Fruit fly (Drosophila melanogaster) whole organism, embryonic: ENCODE results near the gene CG44139.

Source experiments
- B-H2 ChIP-seq: fragments of 200-800 bp; sonication (Bioruptor generic); optimal IDR thresholded peaks from 2 replicates; lab custom pipeline; 2018; ENCODE audit warnings: missing biosample characterization, mild to moderate bottlenecking, missing genetic modification characterization
- CG13123 ChIP-seq: fragments of 200-800 bp; sonication (Bioruptor generic); optimal IDR thresholded peaks from 2 replicates; lab custom pipeline; 2016; ENCODE audit warnings: missing biosample characterization, missing genetic modification characterization
- CG15479 ChIP-seq: fragments of 200-800 bp; sonication (Bioruptor generic); optimal IDR thresholded peaks from 3 replicates; lab custom pipeline; 2019; ENCODE audit warnings: missing biosample characterization, mild to moderate bottlenecking, missing genetic modification characterization, moderate library complexity
- CG15696 ChIP-seq: fragments of 200-800 bp; sonication (Bioruptor generic); optimal IDR thresholded peaks from 2 replicates; lab custom pipeline; 2019; ENCODE audit warnings: missing biosample characterization, mild to moderate bottlenecking, missing genetic modification characterization, moderate library complexity
- CG17186 ChIP-seq: fragments of 200-800 bp; sonication (Bioruptor generic); optimal IDR thresholded peaks from 3 replicates; lab custom pipeline; 2017; ENCODE audit warnings: missing biosample characterization, missing genetic modification reagents, missing genetic modification characterization
- CG17912 ChIP-seq: fragments of 200-800 bp; sonication (Bioruptor generic); optimal IDR thresholded peaks from 2 replicates; lab custom pipeline; 2018; ENCODE audit warnings: missing biosample characterization, mild to moderate bottlenecking, missing genetic modification characterization
- CG30020 ChIP-seq: fragments of 200-800 bp; optimal IDR thresholded peaks from 2 replicates; lab custom pipeline; 2019; ENCODE audit warnings: missing biosample characterization, mild to moderate bottlenecking, missing genetic modification characterization, moderate library complexity
- CG3281 ChIP-seq: fragments of 200-800 bp; sonication (Bioruptor generic); optimal IDR thresholded peaks from 3 replicates; lab custom pipeline; 2017; ENCODE audit warnings: missing biosample characterization, mild to moderate bottlenecking, missing genetic modification characterization
- CG4328 ChIP-seq: fragments of 200-800 bp; sonication (Bioruptor generic); optimal IDR thresholded peaks from 3 replicates; lab custom pipeline; 2017; ENCODE audit warnings: missing biosample characterization, missing genetic modification reagents, missing genetic modification characterization
- CG6765 ChIP-seq: fragments of 200-800 bp; sonication (Bioruptor generic); optimal IDR thresholded peaks from 3 replicates; lab custom pipeline; 2017; ENCODE audit warnings: missing biosample characterization, mild to moderate bottlenecking, missing genetic modification characterization
- CG7271 ChIP-seq: fragments of 200-800 bp; sonication (Bioruptor generic); optimal IDR thresholded peaks from 2 replicates; lab custom pipeline; 2018; ENCODE audit warnings: missing biosample characterization, mild to moderate bottlenecking, missing genetic modification characterization, moderate library complexity
- CG9817 ChIP-seq: fragments of 200-800 bp; sonication (Bioruptor generic); optimal IDR thresholded peaks from 2 replicates; lab custom pipeline; 2018; ENCODE audit warnings: missing biosample characterization, mild to moderate bottlenecking, missing genetic modification characterization, moderate library complexity
- CG9876 ChIP-seq: fragments of 200-800 bp; sonication (Bioruptor generic); optimal IDR thresholded peaks from 2 replicates; lab custom pipeline; 2016; ENCODE audit warnings: missing biosample characterization, missing genetic modification characterization
- CHES-1-like ChIP-seq: fragments of 200-800 bp; sonication (Bioruptor generic); optimal IDR thresholded peaks from 2 replicates; lab custom pipeline; 2016; ENCODE audit warnings: missing biosample characterization, missing genetic modification characterization
- CTCF ChIP-seq: fragments of 200-800 bp; sonication (Bioruptor generic); optimal IDR thresholded peaks from 2 replicates; lab custom pipeline; 2017; ENCODE audit warnings: missing biosample characterization, mild to moderate bottlenecking, missing genetic modification characterization, moderate library complexity
- Deaf1 ChIP-seq: fragments of 200-800 bp; optimal IDR thresholded peaks from 3 replicates; lab custom pipeline; 2019; ENCODE audit warnings: missing biosample characterization, mild to moderate bottlenecking, missing genetic modification characterization, moderate library complexity
- Dfd ChIP-seq, 2 experiments: fragments of >200 bp; optimal IDR thresholded peaks; 2 replicates each; lab custom pipeline; 2017; ENCODE audit warnings: missing biosample characterization in 2 of 2, missing genetic modification characterization in 2 of 2
- Dip3 ChIP-seq: fragments of 200-800 bp; sonication (Bioruptor generic); optimal IDR thresholded peaks from 3 replicates; lab custom pipeline; 2016; ENCODE audit warnings: missing biosample characterization, missing genetic modification characterization
- Fer1 ChIP-seq: fragments of 200-800 bp; sonication (Bioruptor generic); optimal IDR thresholded peaks from 2 replicates; lab custom pipeline; 2017; ENCODE audit warnings: missing biosample characterization, mild to moderate bottlenecking, missing genetic modification characterization
- Fer3 ChIP-seq: fragments of 200-800 bp; sonication (Bioruptor generic); optimal IDR thresholded peaks from 2 replicates; lab custom pipeline; 2018; ENCODE audit warnings: missing biosample characterization, mild to moderate bottlenecking, missing genetic modification characterization, moderate library complexity
- Hr3 ChIP-seq: fragments of 200-800 bp; sonication (Bioruptor generic); optimal IDR thresholded peaks from 3 replicates; lab custom pipeline; 2016; ENCODE audit warnings: missing biosample characterization, missing genetic modification characterization
- Lhr ChIP-seq: fragments of 200-800 bp; sonication (Bioruptor generic); optimal IDR thresholded peaks from 3 replicates; lab custom pipeline; 2017; ENCODE audit warnings: mild to moderate bottlenecking, missing biosample characterization, missing genetic modification reagents, missing genetic modification characterization
- MTF-1 ChIP-seq: fragments of 200-800 bp; sonication (Bioruptor generic); optimal IDR thresholded peaks from 2 replicates; lab custom pipeline; 2018; ENCODE audit warnings: missing biosample characterization, mild to moderate bottlenecking, missing genetic modification characterization, borderline replicate concordance
- NFAT ChIP-seq: fragments of 200-800 bp; sonication (Bioruptor generic); IDR thresholded peaks from 2 replicates; pipeline ENCODE4 v1.3.6; 2022; ENCODE audit warnings: missing biosample characterization, missing genetic modification characterization
- TFAM ChIP-seq: fragments of 200-800 bp; sonication (Bioruptor generic); optimal IDR thresholded peaks from 2 replicates; lab custom pipeline; 2017; ENCODE audit warnings: missing biosample characterization, missing genetic modification characterization, inconsistent platforms
- al ChIP-seq: fragments of 200-800 bp; sonication (Bioruptor generic); IDR thresholded peaks from 2 replicates; pipeline ENCODE4 v1.3.6; 2022; ENCODE audit warnings: missing biosample characterization, missing genetic modification characterization
- cad ChIP-seq: fragments of >200 bp; optimal IDR thresholded peaks from 2 replicates; lab custom pipeline; 2017; ENCODE audit warnings: missing biosample characterization, missing genetic modification characterization
- cato ChIP-seq: fragments of 200-800 bp; sonication (Bioruptor generic); optimal IDR thresholded peaks from 2 replicates; lab custom pipeline; 2016; ENCODE audit warnings: missing biosample characterization, missing genetic modification characterization, borderline replicate concordance
- chn ChIP-seq: fragments of 200-800 bp; sonication (Bioruptor generic); optimal IDR thresholded peaks from 2 replicates; lab custom pipeline; 2016; ENCODE audit warnings: missing biosample characterization, missing genetic modification characterization
- crol ChIP-seq: fragments of 200-800 bp; sonication (Bioruptor generic); IDR thresholded peaks from 2 replicates; pipeline ENCODE4 v1.3.6; 2022; ENCODE audit warnings: missing biosample characterization, missing genetic modification characterization
- fu2 ChIP-seq: fragments of 200-800 bp; sonication (Bioruptor generic); optimal IDR thresholded peaks from 2 replicates; lab custom pipeline; 2016; ENCODE audit warnings: missing biosample characterization, missing genetic modification characterization
- gce ChIP-seq: fragments of 200-800 bp; sonication (Bioruptor generic); IDR thresholded peaks from 3 replicates; pipeline ENCODE4 v1.3.6; 2022; ENCODE audit warnings: missing biosample characterization, missing genetic modification characterization
- gro ChIP-seq: fragments of 200-800 bp; sonication (Bioruptor generic); optimal IDR thresholded peaks from 2 replicates; lab custom pipeline; 2016; ENCODE audit warnings: missing biosample characterization, missing genetic modification characterization
- hbn ChIP-seq: fragments of 200-800 bp; sonication (Bioruptor generic); IDR thresholded peaks from 2 replicates; pipeline ENCODE4 v1.3.6; 2022; ENCODE audit warnings: missing biosample characterization, missing genetic modification characterization; ENCODE audit not compliant: partially characterized antibody
- her ChIP-seq: fragments of 200-800 bp; sonication (Bioruptor generic); optimal IDR thresholded peaks from 2 replicates; lab custom pipeline; 2016; ENCODE audit warnings: missing biosample characterization, missing genetic modification characterization
- hkb ChIP-seq, 2 experiments: fragments of 200-800 bp in 1 of 2; fragments of >200 bp in 1 of 2; sonication (Bioruptor generic) in 1 of 2; IDR thresholded peaks in 1 of 2; optimal IDR thresholded peaks in 1 of 2; 2 replicates each; pipeline versions ENCODE4 v1.3.6 to Lab custom; 2017 to 2022; ENCODE audit warnings: missing biosample characterization in 1 of 2, missing genetic modification characterization in 1 of 2
- insv ChIP-seq, 2 experiments: fragments of 200-800 bp; sonication (Bioruptor generic); optimal IDR thresholded peaks; 3 replicates each; lab custom pipeline; 2016 to 2018; ENCODE audit warnings: missing biosample characterization in 2 of 2, missing genetic modification characterization in 2 of 2
- odd ChIP-seq: fragments of 200-800 bp; sonication (Bioruptor generic); optimal IDR thresholded peaks from 2 replicates; lab custom pipeline; 2017; ENCODE audit warnings: missing biosample characterization, mild to moderate bottlenecking, missing genetic modification characterization
- pnt ChIP-seq: fragments of 200-800 bp; sonication (Bioruptor generic); optimal IDR thresholded peaks from 3 replicates; lab custom pipeline; 2016; ENCODE audit warnings: missing biosample characterization, missing genetic modification characterization
- sens ChIP-seq: fragments of 200-800 bp; sonication (Bioruptor generic); peaks from one replicate; lab custom pipeline; 2016; ENCODE audit warnings: missing biosample characterization, missing genetic modification characterization
- stc ChIP-seq: fragments of 200-800 bp; sonication (Bioruptor generic); IDR thresholded peaks from 2 replicates; pipeline ENCODE4 v1.3.6; 2022; ENCODE audit warnings: missing biosample characterization, missing genetic modification characterization
- tll ChIP-seq, 2 experiments: fragments of 200-800 bp in 1 of 2; fragments of >200 bp in 1 of 2; sonication (Bioruptor generic) in 1 of 2; optimal IDR thresholded peaks; 2 replicates each; lab custom pipeline; 2017 to 2019; ENCODE audit warnings: missing biosample characterization in 2 of 2, missing genetic modification characterization in 2 of 2, mild to moderate bottlenecking in 1 of 2, moderate library complexity in 1 of 2
- zen ChIP-seq: fragments of 200-800 bp; sonication (Bioruptor generic); optimal IDR thresholded peaks from 3 replicates; lab custom pipeline; 2018; ENCODE audit warnings: missing biosample characterization, mild to moderate bottlenecking, missing genetic modification characterization, moderate library complexity

Gene CG44139

dm6 chr2L:2454644-2455043, 30.0 kb downstream of the CG44139 start (continued):
- TF ChIP-seq cato: no peak
- no peak for TF ChIP-seq chn
- no peak for TF ChIP-seq CG7271 (tag; lab: Kevin White, UChicago)
- no peak for TF ChIP-seq stc (GFP tag; lab: Robert Waterston, UW)
- no peak for TF ChIP-seq Fer1 (GFP tag; lab: Kevin White, UChicago)
- TF ChIP-seq NFAT (GFP tag; lab: Robert Waterston, UW): no peak
- TF ChIP-seq CG13123 (GFP tag; lab: Kevin White, UChicago): no peak
- no peak for TF ChIP-seq Fer3 (tag; lab: Kevin White, UChicago)
- TF ChIP-seq CG9817 (tag; lab: Kevin White, UChicago): no peak
- TF ChIP-seq gce: no peak
- TF ChIP-seq CG15696: no peak
- TF ChIP-seq MTF-1 (GFP tag; lab: Kevin White, UChicago): no peak
- no peak for TF ChIP-seq Dfd (GFP tag; optimal IDR thresholded peaks at IDR 0.05; lab: Kevin White, UChicago)
- TF ChIP-seq hkb (optimal IDR thresholded peaks at IDR 0.05; lab: Kevin White, UChicago): no peak
- no peak for TF ChIP-seq hkb (GFP tag; IDR thresholded peaks at IDR 0.05; lab: Robert Waterston, UW)
- no peak for TF ChIP-seq B-H2 (GFP tag; lab: Kevin White, UChicago)
- no peak for TF ChIP-seq CG30020 (tag; lab: Kevin White, UChicago)
- TF ChIP-seq gro (GFP tag; lab: Kevin White, UChicago): no peak
- no peak for TF ChIP-seq CG3281 (GFP tag; lab: Kevin White, UChicago)
- TF ChIP-seq CG9876 (GFP tag; lab: Kevin White, UChicago): no peak

dm6 chr2L:2456516-2457392, 32.2 kb downstream of the CG44139 start:
- peak; percentile 81 for TF ChIP-seq zen (tag; lab: Kevin White, UChicago)
- TF ChIP-seq Hr3: no peak
- TF ChIP-seq CG17186 (GFP tag; lab: Kevin White, UChicago): no peak
- TF ChIP-seq insv (GFP tag; optimal IDR thresholded peaks at IDR 0.05; lab: Kevin White, UChicago): no peak
- TF ChIP-seq CG15479: peak; percentile 80
- no peak for TF ChIP-seq CG6765 (GFP tag; lab: Kevin White, UChicago)
- peak; percentile 84 for TF ChIP-seq cad (GFP tag; lab: Kevin White, UChicago)
- TF ChIP-seq her (GFP tag; lab: Kevin White, UChicago): no peak
- no peak for TF ChIP-seq hbn (GFP tag; lab: Robert Waterston, UW)
- no peak for TF ChIP-seq al (GFP tag; lab: Robert Waterston, UW)
- TF ChIP-seq CG17912 (GFP tag; lab: Kevin White, UChicago): no peak
- TF ChIP-seq Dip3: no peak
- no peak for TF ChIP-seq crol
- no peak for TF ChIP-seq odd (GFP tag; lab: Kevin White, UChicago)
- TF ChIP-seq sens (GFP tag; lab: Kevin White, UChicago): peak; percentile 6
- TF ChIP-seq fu2 (GFP tag; lab: Kevin White, UChicago): no peak
- no peak for TF ChIP-seq Deaf1 (tag; lab: Kevin White, UChicago)
- no peak for TF ChIP-seq CG4328 (GFP tag; lab: Kevin White, UChicago)
- no peak for TF ChIP-seq Lhr (GFP tag; lab: Kevin White, UChicago)
- no peak for TF ChIP-seq pnt (GFP tag; lab: Kevin White, UChicago)
- no peak for TF ChIP-seq CHES-1-like (GFP tag; lab: Kevin White, UChicago)
- peak in 1 of 2 experiments; percentile 99 for TF ChIP-seq tll (GFP tag; optimal IDR thresholded peaks at IDR 0.05; lab: Kevin White, UChicago)
- no peak for TF ChIP-seq TFAM (GFP tag; lab: Kevin White, UChicago)
- no peak for TF ChIP-seq CTCF (GFP tag; lab: Kevin White, UChicago)
